Fruit fly (Drosophila melanogaster): ENCODE data around the gene Neb-cGP.

Gene Neb-cGP

dm6 chrX:10473510-10474212 lies 13.1 kb downstream of the Neb-cGP start, which contains the start of gene CG2889 (continued):
- TF ChIP-seq CG17361 (GFP tag; IDR thresholded peaks at IDR 0.05) (no peak), CG17186 (GFP tag; optimal IDR thresholded peaks at IDR 0.05) (peak; percentile 17), zfh1 (GFP tag; IDR thresholded peaks at IDR 0.05) (peak; percentile 26; the same call in 1 of the 3 replicates), gcm2 (GFP tag; optimal IDR thresholded peaks at IDR 0.05) (no peak), CG2199 (GFP tag; IDR thresholded peaks at IDR 0.05) (0 out of 3 replicates have a peak, but pooled peaks have one; percentile 13), pzg (GFP tag; optimal IDR thresholded peaks at IDR 0.05) (peak; percentile 58), MESR4 (GFP tag; optimal IDR thresholded peaks at IDR 0.05) (peak; percentile 15), tll (GFP tag; optimal IDR thresholded peaks at IDR 0.05) (peak in 1 of 2 experiments; percentile 56), nerfin-2 (GFP tag; IDR thresholded peaks at IDR 0.05; ENCODE audit: partially characterized antibody) (no peak), bab2 (GFP tag; optimal IDR thresholded peaks at IDR 0.05) (peak; percentile 44), fru (optimal IDR thresholded peaks at IDR 0.05) (no peak), toy (GFP tag; IDR thresholded peaks at IDR 0.05) (no peak), CG17328 (GFP tag; IDR thresholded peaks at IDR 0.05) (no peak), CG6254 (GFP tag; optimal IDR thresholded peaks at IDR 0.05) (no peak), sim (GFP tag; IDR thresholded peaks at IDR 0.05) (no peak), ham (GFP tag; IDR thresholded peaks at IDR 0.05) (no peak), CG18262 (tag; optimal IDR thresholded peaks at IDR 0.05) (no peak), ato (GFP tag; IDR thresholded peaks at IDR 0.05; ENCODE audit: partially characterized antibody) (no peak), Antp (GFP tag; optimal IDR thresholded peaks at IDR 0.05) (peak; percentile 48), bsh (GFP tag; optimal IDR thresholded peaks at IDR 0.05) (no peak), CG8924 (tag; optimal IDR thresholded peaks at IDR 0.05) (peak; percentile 2), lov (optimal IDR thresholded peaks at IDR 0.05) (no peak), lov (GFP tag; IDR thresholded peaks at IDR 0.05) (0 out of 3 replicates have a peak, but pooled peaks have one; percentile 26), Gug (GFP tag; IDR thresholded peaks at IDR 0.05) (no peak; the same call in 3 of the 4 replicates), Dip3 (GFP tag; optimal IDR thresholded peaks at IDR 0.05) (peak; percentile 14), CG18599 (GFP tag; optimal IDR thresholded peaks at IDR 0.05) (peak; percentile 6), E2f1 (GFP tag; IDR thresholded peaks at IDR 0.05) (no peak), NK7.1 (GFP tag; optimal IDR thresholded peaks at IDR 0.05) (no peak), Dfd (GFP tag; optimal IDR thresholded peaks at IDR 0.05) (no peak), CG6272 (GFP tag; IDR thresholded peaks at IDR 0.05) (peak; percentile 40; the same call in 1 of the 2 replicates), Dll (GFP tag; IDR thresholded peaks at IDR 0.05; ENCODE audit: partially characterized antibody) (peak; percentile 66), Lhr (GFP tag; optimal IDR thresholded peaks at IDR 0.05) (peak; percentile 29), MTF-1 (GFP tag; optimal IDR thresholded peaks at IDR 0.05; ENCODE audit: borderline replicate concordance) (no peak), tna (GFP tag; IDR thresholded peaks at IDR 0.05; ENCODE audit: partially characterized antibody) (no peak), stc (GFP tag; IDR thresholded peaks at IDR 0.05) (no peak), Side (GFP tag; optimal IDR thresholded peaks at IDR 0.05) (no peak), ash1 (GFP tag; optimal IDR thresholded peaks at IDR 0.05) (no peak), Mad (GFP tag; optimal IDR thresholded peaks at IDR 0.05) (no peak), eyg (GFP tag; optimal IDR thresholded peaks at IDR 0.05) (no peak), Blimp-1 (GFP tag; optimal IDR thresholded peaks at IDR 0.05) (no peak), Opbp (GFP tag; IDR thresholded peaks at IDR 0.05; ENCODE audit: partially characterized antibody) (peak; percentile 50; the same call in 2 of the 3 replicates), bowl (GFP tag; IDR thresholded peaks at IDR 0.05) (no peak), lola (GFP tag; optimal IDR thresholded peaks at IDR 0.05) (no peak), slp2 (GFP tag; optimal IDR thresholded peaks at IDR 0.05) (peak; percentile 34), CG17385 (GFP tag; optimal IDR thresholded peaks at IDR 0.05) (peak; percentile 73), Ptx1 (GFP tag; IDR thresholded peaks at IDR 0.05) (no peak), Hr78 (GFP tag; optimal IDR thresholded peaks at IDR 0.05) (no peak), CG12104 (GFP tag; optimal IDR thresholded peaks at IDR 0.05) (no peak), CG8089 (GFP tag; optimal IDR thresholded peaks at IDR 0.05) (no peak)
